Worm (Caenorhabditis elegans) whole organism, late embryonic: ENCODE data around the gene F56C3.10.
A peak's percentile ranks its signal among the peaks of the same experiment; 100 is the strongest.

Source experiments
- C08G9.2 ChIP-seq: sonication (generic microtip); optimal IDR thresholded peaks from 2 replicates; lab custom pipeline; 2016; ENCODE audit warnings: mild to moderate bottlenecking, missing genetic modification characterization, moderate library complexity, missing compliant biosample characterization
- T23F11.4 ChIP-seq: fragments of 200-800 bp; sonication (Bioruptor generic); optimal IDR thresholded peaks from 2 replicates; lab custom pipeline; 2018; ENCODE audit warnings: mild to moderate bottlenecking, missing genetic modification characterization, missing compliant biosample characterization
- ahr-1 ChIP-seq: sonication (generic microtip); optimal IDR thresholded peaks from 2 replicates; lab custom pipeline; 2016; ENCODE audit warnings: missing genetic modification characterization, missing compliant biosample characterization
- ceh-14 ChIP-seq: sonication (generic microtip); optimal IDR thresholded peaks from 2 replicates; lab custom pipeline; 2016; ENCODE audit warnings: missing genotype, missing genetic modification characterization, missing compliant biosample characterization
- ceh-19 ChIP-seq: fragments of 200-800 bp; sonication (Bioruptor generic); optimal IDR thresholded peaks from 2 replicates; lab custom pipeline; 2018; ENCODE audit warnings: mild to moderate bottlenecking, missing genetic modification characterization, missing compliant biosample characterization
- ceh-2 ChIP-seq: sonication (generic microtip); optimal IDR thresholded peaks from 2 replicates; lab custom pipeline; 2016; ENCODE audit warnings: missing genotype, missing genetic modification characterization, missing compliant biosample characterization
- ceh-22 ChIP-seq: sonication (generic microtip); optimal IDR thresholded peaks from 2 replicates; lab custom pipeline; 2017; ENCODE audit warnings: missing biosample characterization, missing genetic modification characterization
- ceh-24 ChIP-seq: sonication (generic microtip); optimal IDR thresholded peaks from 2 replicates; lab custom pipeline; 2016; ENCODE audit warnings: mild to moderate bottlenecking, missing genetic modification characterization, missing compliant biosample characterization
- ceh-30 ChIP-seq: fragments of 150-350 bp; optimal IDR thresholded peaks from 2 replicates; lab custom pipeline; 2014; ENCODE audit warnings: missing biosample characterization, missing genetic modification characterization
- ceh-45 ChIP-seq: fragments of 200-800 bp; sonication (Bioruptor generic); IDR thresholded peaks from 2 replicates; pipeline ENCODE4 v1.3.6; 2022; ENCODE audit warnings: missing genetic modification reagents, missing genetic modification characterization, missing compliant biosample characterization
- ceh-48 ChIP-seq: sonication (generic microtip); optimal IDR thresholded peaks from 2 replicates; lab custom pipeline; 2016; ENCODE audit warnings: missing genetic modification characterization, inconsistent platforms, missing compliant biosample characterization
- ceh-6 ChIP-seq: fragments of 200-800 bp; sonication (Bioruptor generic); optimal IDR thresholded peaks from 2 replicates; lab custom pipeline; 2018; ENCODE audit warnings: mild to moderate bottlenecking, missing genetic modification characterization, missing compliant biosample characterization
- che-1 ChIP-seq: sonication (generic microtip); optimal IDR thresholded peaks from 2 replicates; lab custom pipeline; 2016; ENCODE audit warnings: mild to moderate bottlenecking, missing genetic modification characterization, missing compliant biosample characterization
- dmd-4 ChIP-seq: sonication (generic microtip); optimal IDR thresholded peaks from 2 replicates; lab custom pipeline; 2016; ENCODE audit warnings: borderline replicate concordance, missing genetic modification characterization, missing compliant biosample characterization
- elt-4 ChIP-seq: sonication (generic microtip); optimal IDR thresholded peaks from 2 replicates; lab custom pipeline; 2016; ENCODE audit warnings: missing genetic modification characterization, missing compliant biosample characterization
- ets-4 ChIP-seq: sonication (generic microtip); optimal IDR thresholded peaks from 2 replicates; lab custom pipeline; 2016; ENCODE audit warnings: missing genetic modification characterization, missing compliant biosample characterization
- eyg-1 ChIP-seq: sonication (generic microtip); optimal IDR thresholded peaks from 2 replicates; lab custom pipeline; 2016; ENCODE audit warnings: missing genotype, missing genetic modification characterization, missing compliant biosample characterization
- fax-1 ChIP-seq: sonication (generic microtip); optimal IDR thresholded peaks from 2 replicates; lab custom pipeline; 2016; ENCODE audit warnings: missing genotype, missing genetic modification characterization, missing compliant biosample characterization
- fkh-10 ChIP-seq: fragments of 150-350 bp; optimal IDR thresholded peaks from 2 replicates; lab custom pipeline; 2014; ENCODE audit warnings: missing biosample characterization, missing genetic modification reagents, missing genetic modification characterization
- gmeb-2 ChIP-seq: sonication (generic microtip); optimal IDR thresholded peaks from 2 replicates; lab custom pipeline; 2016; ENCODE audit warnings: missing genetic modification characterization, inconsistent platforms, missing compliant biosample characterization
- hlh-13 ChIP-seq: fragments of 200-800 bp; sonication (Bioruptor generic); optimal IDR thresholded peaks from 2 replicates; lab custom pipeline; 2018; ENCODE audit warnings: mild to moderate bottlenecking, missing genetic modification characterization, missing compliant biosample characterization
- hlh-6 ChIP-seq: sonication (generic microtip); optimal IDR thresholded peaks from 2 replicates; lab custom pipeline; 2016; ENCODE audit warnings: missing genotype, missing genetic modification characterization, missing compliant biosample characterization
- madf-2 ChIP-seq: sonication (generic microtip); optimal IDR thresholded peaks from 2 replicates; lab custom pipeline; 2017; ENCODE audit warnings: missing genetic modification characterization, missing compliant biosample characterization
- mec-3 ChIP-seq: sonication (generic microtip); optimal IDR thresholded peaks from 2 replicates; lab custom pipeline; 2016; ENCODE audit warnings: borderline replicate concordance, missing genetic modification characterization, missing compliant biosample characterization
- nfya-1 ChIP-seq: sonication (generic microtip); optimal IDR thresholded peaks from 2 replicates; lab custom pipeline; 2017; ENCODE audit warnings: missing genetic modification characterization, mild to moderate bottlenecking, missing compliant biosample characterization, antibody characterized with exemption, moderate library complexity
- nhr-11 ChIP-seq: fragments of 150-350 bp; optimal IDR thresholded peaks from 2 replicates; lab custom pipeline; 2014; ENCODE audit warnings: missing biosample characterization, missing genetic modification characterization
- odd-2 ChIP-seq: sonication (generic microtip); optimal IDR thresholded peaks from 2 replicates; lab custom pipeline; 2017; ENCODE audit warnings: antibody characterized with exemption, mild to moderate bottlenecking, missing genetic modification characterization, missing compliant biosample characterization
- pag-3 ChIP-seq: sonication (generic microtip); optimal IDR thresholded peaks from 2 replicates; lab custom pipeline; 2016; ENCODE audit warnings: missing compliant biosample characterization, missing genetic modification characterization, borderline replicate concordance
- pha-2 ChIP-seq: sonication (generic microtip); optimal IDR thresholded peaks from 2 replicates; lab custom pipeline; 2017; ENCODE audit warnings: mild to moderate bottlenecking, missing genetic modification characterization, missing compliant biosample characterization
- pha-4 ChIP-seq: fragments of 150-350 bp; optimal IDR thresholded peaks from 2 replicates; lab custom pipeline; 2018; ENCODE audit warnings: missing biosample characterization, missing genetic modification reagents, missing genetic modification characterization
- ref-2 ChIP-seq: sonication (generic microtip); optimal IDR thresholded peaks from 2 replicates; lab custom pipeline; 2016; ENCODE audit warnings: missing genetic modification characterization, missing compliant biosample characterization
- rnt-1 ChIP-seq: sonication (generic microtip); optimal IDR thresholded peaks from 2 replicates; lab custom pipeline; 2016; ENCODE audit warnings: missing genetic modification characterization, missing compliant biosample characterization
- sdc-2 ChIP-seq: sonication (generic microtip); optimal IDR thresholded peaks from 2 replicates; lab custom pipeline; 2016; ENCODE audit warnings: missing genotype, missing genetic modification characterization, missing compliant biosample characterization
- sox-4 ChIP-seq: sonication (generic microtip); optimal IDR thresholded peaks from 2 replicates; lab custom pipeline; 2017; ENCODE audit warnings: mild to moderate bottlenecking, missing genetic modification characterization, inconsistent platforms, missing compliant biosample characterization
- unc-86 ChIP-seq: sonication (generic microtip); optimal IDR thresholded peaks from 2 replicates; lab custom pipeline; 2016; ENCODE audit warnings: missing genetic modification characterization, missing compliant biosample characterization
- zip-5 ChIP-seq: sonication (generic microtip); optimal IDR thresholded peaks from 2 replicates; lab custom pipeline; 2016; ENCODE audit warnings: missing genetic modification characterization, missing compliant biosample characterization

Gene F56C3.10

ce11 chrX:1344818-1345217 lies 36.6 kb downstream of the F56C3.10 start (continued):
- peak; percentile 76 for TF ChIP-seq ceh-30 (tag; lab: Kevin White, UChicago)
- peak; percentile 77 for TF ChIP-seq ref-2
- no peak for TF ChIP-seq zip-5 (tag; lab: Kevin White, UChicago)
- no peak for TF ChIP-seq pag-3 (tag; lab: Kevin White, UChicago)
- TF ChIP-seq nhr-11 (tag; lab: Kevin White, UChicago): no peak
- TF ChIP-seq mec-3: no peak
- TF ChIP-seq T23F11.4 (GFP tag; lab: Kevin White, UChicago): no peak
- TF ChIP-seq rnt-1: peak; percentile 76
- TF ChIP-seq ahr-1: no peak
- TF ChIP-seq eyg-1 (tag; lab: Kevin White, UChicago): no peak
- peak; percentile 34 for TF ChIP-seq unc-86 (tag; lab: Kevin White, UChicago)
- TF ChIP-seq hlh-6 (tag; lab: Kevin White, UChicago): no peak
- no peak for TF ChIP-seq pha-2 (tag; lab: Kevin White, UChicago)
- TF ChIP-seq madf-2 (tag; lab: Kevin White, UChicago): peak; percentile 3
- peak; percentile 35 for TF ChIP-seq gmeb-2 (tag; lab: Kevin White, UChicago)
- TF ChIP-seq hlh-13: no peak
- peak; percentile 36 for TF ChIP-seq ets-4 (tag; lab: Kevin White, UChicago)
- TF ChIP-seq fkh-10 (GFP tag; lab: Kevin White, UChicago): peak; percentile 63
- peak; percentile 6 for TF ChIP-seq ceh-6 (GFP tag; lab: Kevin White, UChicago)
- TF ChIP-seq ceh-14 (tag; lab: Kevin White, UChicago): no peak
- no peak for TF ChIP-seq sox-4
- no peak for TF ChIP-seq ceh-45 (GFP tag; lab: Robert Waterston, UW)

- TF ChIP-seq pha-2 (tag; lab: Kevin White, UChicago): no peak
- TF ChIP-seq che-1 (tag; lab: Kevin White, UChicago): no peak
- TF ChIP-seq odd-2: no peak
- no peak for TF ChIP-seq C08G9.2
- no peak for TF ChIP-seq T23F11.4 (GFP tag; lab: Kevin White, UChicago)
- no peak for TF ChIP-seq eyg-1 (tag; lab: Kevin White, UChicago)
- no peak for TF ChIP-seq fkh-10 (GFP tag; lab: Kevin White, UChicago)
These were observed 37.1 kb downstream of the F56C3.10 start, which contains the start of gene ins-39 for ce11 chrX:1344321-1344720. ins-39 (minus strand) TSS chrX:1344421.

DNA sequence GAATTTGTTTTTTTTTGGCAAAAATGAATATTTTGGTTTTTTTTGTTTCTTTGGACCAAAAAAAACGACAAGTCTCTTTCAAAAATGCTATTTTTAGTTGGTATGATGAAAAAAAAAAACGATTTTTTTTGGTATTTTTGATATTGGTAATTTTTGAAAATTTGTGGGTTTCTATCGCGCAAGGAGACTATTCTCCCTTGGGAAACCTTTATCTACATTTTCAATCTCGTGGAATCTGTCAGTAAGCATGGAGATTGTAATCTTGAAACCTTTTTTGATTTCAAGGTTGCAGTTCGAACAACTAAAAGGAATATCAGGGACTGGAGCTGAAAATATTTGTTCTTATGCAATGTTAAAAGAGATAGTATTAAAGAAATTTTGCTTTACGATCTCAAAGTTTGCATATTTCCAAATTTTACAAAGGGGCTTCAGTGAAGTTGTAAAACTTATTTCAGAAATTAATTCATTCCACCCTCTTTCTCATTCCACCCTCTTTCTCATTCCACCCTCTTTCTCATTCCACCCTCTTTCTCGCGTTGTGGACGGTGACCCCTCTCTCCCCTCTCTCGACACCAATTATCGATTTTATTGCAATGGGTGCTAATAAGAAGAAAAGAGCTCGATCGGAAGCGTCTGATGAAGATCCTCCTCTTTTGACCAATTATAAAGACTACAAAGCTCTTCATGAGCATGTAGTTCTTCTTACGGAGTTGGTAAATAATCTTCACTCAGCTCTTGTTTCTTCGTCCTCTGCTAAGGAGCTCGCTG lies 42.4 kb downstream of the F56C3.10 start:
- TF ChIP-seq dmd-4 (tag; lab: Kevin White, UChicago) (no peak), nfya-1 (tag; lab: Kevin White, UChicago) (no peak), ref-2 (no peak), T23F11.4 (GFP tag; lab: Kevin White, UChicago) (no peak), sdc-2 (peak; percentile 96), ceh-19 (GFP tag; lab: Kevin White, UChicago) (no peak), elt-4 (tag; lab: Kevin White, UChicago) (no peak), ceh-22 (tag; lab: Kevin White, UChicago) (no peak), ceh-48 (peak; percentile 56), ceh-2 (tag; lab: Kevin White, UChicago) (no peak), hlh-13 (no peak), pag-3 (tag; lab: Kevin White, UChicago) (no peak)
- TF ChIP-seq, all 69 proteins: peak for 2

DNA sequence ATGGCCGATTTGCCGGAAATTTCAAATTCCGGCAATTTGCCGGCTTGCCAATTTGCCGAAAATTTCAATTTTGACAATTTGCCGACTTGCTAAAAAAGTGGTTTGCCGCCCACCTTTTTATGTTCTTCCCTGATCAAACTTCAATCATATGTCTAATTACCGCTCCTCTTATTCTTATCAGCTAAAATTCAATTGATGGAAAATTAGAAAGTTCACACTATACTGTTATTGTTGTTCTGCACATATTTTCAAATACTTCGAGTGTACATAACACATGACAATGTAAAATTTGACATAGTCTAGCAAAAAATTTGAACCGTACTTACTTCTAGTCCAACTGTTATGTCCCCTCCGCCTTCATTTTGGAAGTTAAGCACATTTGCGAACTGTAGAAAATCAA lies 43.6 kb downstream of the F56C3.10 start:
- TF ChIP-seq ceh-30 (tag; lab: Kevin White, UChicago) (no peak), gmeb-2 (tag; lab: Kevin White, UChicago) (no peak), T23F11.4 (GFP tag; lab: Kevin White, UChicago) (no peak), fax-1 (tag; lab: Kevin White, UChicago) (no peak), sox-4 (no peak), pha-4 (tag; lab: Kevin White, UChicago) (no peak), ceh-24 (tag; lab: Kevin White, UChicago) (no peak)
